Worm (Caenorhabditis elegans) whole organism, young adult: Measurements from ENCODE around the gene pcp-3.
A peak's percentile ranks its signal among the peaks of the same experiment; 100 is the strongest.

Source experiments
- D2030.7 ChIP-seq: fragments of 200-800 bp; sonication (Bioruptor generic); IDR thresholded peaks from 2 replicates; pipeline ENCODE4 v1.3.6; 2022; ENCODE audit warnings: missing genetic modification reagents, missing genetic modification characterization, missing compliant biosample characterization
- F23B12.7 ChIP-seq: sonication (generic microtip); optimal IDR thresholded peaks from 2 replicates; lab custom pipeline; 2017; ENCODE audit warnings: missing genetic modification characterization, mild to moderate bottlenecking, missing compliant biosample characterization, antibody characterized with exemption, moderate library complexity; ENCODE audit not compliant: insufficient read depth
- F52B5.7 ChIP-seq: sonication (generic microtip); optimal IDR thresholded peaks from 2 replicates; lab custom pipeline; 2016; ENCODE audit warnings: mild to moderate bottlenecking, missing genetic modification characterization, missing compliant biosample characterization
- F55B11.4 ChIP-seq: sonication (generic microtip); optimal IDR thresholded peaks from 2 replicates; lab custom pipeline; 2016; ENCODE audit warnings: missing compliant biosample characterization, missing genetic modification characterization, borderline replicate concordance; ENCODE audit not compliant: insufficient read depth
- F57C9.4 ChIP-seq: sonication (generic microtip); optimal IDR thresholded peaks from 2 replicates; lab custom pipeline; 2017; ENCODE audit warnings: mild to moderate bottlenecking, missing genetic modification characterization, missing compliant biosample characterization
- K12H6.12 ChIP-seq: fragments of 200-800 bp; sonication (Bioruptor generic); optimal IDR thresholded peaks from 2 replicates; lab custom pipeline; 2018; ENCODE audit warnings: mild to moderate bottlenecking, missing genetic modification characterization, missing compliant biosample characterization
- Y67H2A.10 ChIP-seq: fragments of 200-800 bp; sonication (Bioruptor generic); conservative IDR thresholded peaks from 2 replicates; pipeline ENCODE4 v1.3.6; 2022; ENCODE audit warnings: missing genetic modification reagents, missing genetic modification characterization, missing compliant biosample characterization
- ama-1 ChIP-seq, 3 experiments: fragments of 150-350 bp in 1 of 3; sonication (generic microtip) in 2 of 3; optimal IDR thresholded peaks; 2 replicates each; lab custom pipeline; 2014 to 2018; ENCODE audit warnings: missing biosample characterization in 2 of 3, missing genetic modification characterization in 2 of 3, missing genetic modification reagents in 2 of 3
- atf-7 ChIP-seq: sonication (generic microtip); optimal IDR thresholded peaks from 2 replicates; lab custom pipeline; 2017; ENCODE audit warnings: mild to moderate bottlenecking, missing genetic modification characterization, missing compliant biosample characterization
- attf-5 ChIP-seq: fragments of 200-800 bp; sonication (Bioruptor generic); optimal IDR thresholded peaks from 2 replicates; lab custom pipeline; 2018; ENCODE audit warnings: mild to moderate bottlenecking, missing genetic modification characterization, missing compliant biosample characterization
- cebp-2 ChIP-seq: fragments of 200-800 bp; sonication (Bioruptor generic); IDR thresholded peaks from 2 replicates; pipeline ENCODE4 v1.3.6; 2022; ENCODE audit warnings: missing genetic modification characterization, missing compliant biosample characterization
- ceh-100 ChIP-seq: fragments of 200-800 bp; sonication (Bioruptor generic); IDR thresholded peaks from 2 replicates; pipeline ENCODE4 v1.3.6; 2022; ENCODE audit warnings: missing genetic modification reagents, missing genetic modification characterization, missing compliant biosample characterization
- ceh-27 ChIP-seq: fragments of 200-800 bp; sonication (Bioruptor generic); optimal IDR thresholded peaks from 2 replicates; lab custom pipeline; 2018; ENCODE audit warnings: mild to moderate bottlenecking, missing genetic modification characterization, moderate library complexity, missing compliant biosample characterization
- ceh-79 ChIP-seq: sonication (generic microtip); optimal IDR thresholded peaks from 2 replicates; lab custom pipeline; 2017; ENCODE audit warnings: mild to moderate bottlenecking, missing genetic modification characterization, missing compliant biosample characterization
- ceh-91 ChIP-seq: fragments of 200-800 bp; sonication (Bioruptor generic); IDR thresholded peaks from 2 replicates; pipeline ENCODE4 v1.3.6; 2022; ENCODE audit warnings: missing genetic modification reagents, missing genetic modification characterization, missing compliant biosample characterization
- die-1 ChIP-seq: sonication (generic microtip); optimal IDR thresholded peaks from 2 replicates; lab custom pipeline; 2016; ENCODE audit warnings: missing genotype, mild to moderate bottlenecking, missing genetic modification characterization, missing compliant biosample characterization
- dox-1 ChIP-seq: fragments of 200-800 bp; sonication (Bioruptor generic); IDR thresholded peaks from 2 replicates; pipeline ENCODE4 v1.3.6; 2022; ENCODE audit warnings: missing genetic modification reagents, missing genetic modification characterization, missing compliant biosample characterization
- dpff-1 ChIP-seq: sonication (generic microtip); optimal IDR thresholded peaks from 2 replicates; lab custom pipeline; 2017; ENCODE audit warnings: mild to moderate bottlenecking, missing genetic modification characterization, missing compliant biosample characterization
- egl-18 ChIP-seq: fragments of 200-800 bp; sonication (Bioruptor generic); IDR thresholded peaks from 2 replicates; pipeline ENCODE4 v1.3.6; 2022; ENCODE audit warnings: missing genetic modification reagents, missing genetic modification characterization, missing compliant biosample characterization
- him-1 ChIP-seq: sonication (generic microtip); optimal IDR thresholded peaks from 2 replicates; lab custom pipeline; 2016; ENCODE audit warnings: missing genotype, missing genetic modification reagents, missing genetic modification characterization, missing compliant biosample characterization
- hlh-12 ChIP-seq: sonication (generic microtip); optimal IDR thresholded peaks from 2 replicates; lab custom pipeline; 2016; ENCODE audit warnings: missing genetic modification characterization, missing compliant biosample characterization
- hsf-1 ChIP-seq: fragments of 200-800 bp; sonication (Bioruptor generic); IDR thresholded peaks from 2 replicates; pipeline ENCODE4 v1.3.6; 2022; ENCODE audit warnings: missing genetic modification reagents, missing genetic modification characterization, missing compliant biosample characterization
- lin-26 ChIP-seq: fragments of 200-800 bp; sonication (Bioruptor generic); IDR thresholded peaks from 2 replicates; pipeline ENCODE4 v1.3.6; 2022; ENCODE audit warnings: missing genetic modification reagents, missing genetic modification characterization, missing compliant biosample characterization
- lin-40 ChIP-seq: sonication (generic microtip); optimal IDR thresholded peaks from 2 replicates; lab custom pipeline; 2016; ENCODE audit warnings: missing genetic modification characterization, mild to moderate bottlenecking, missing compliant biosample characterization, missing genotype, missing genetic modification reagents
- madf-8 ChIP-seq: fragments of 200-800 bp; sonication (Bioruptor generic); conservative IDR thresholded peaks from 2 replicates; pipeline ENCODE4 v1.3.6; 2022; ENCODE audit warnings: missing genetic modification reagents, missing genetic modification characterization, missing compliant biosample characterization
- nhr-80 ChIP-seq: sonication (generic microtip); optimal IDR thresholded peaks from 2 replicates; lab custom pipeline; 2016; ENCODE audit warnings: missing genetic modification characterization, missing compliant biosample characterization
- rpc-1 ChIP-seq, 2 experiments: fragments of 150-350 bp in 1 of 2; sonication (generic microtip) in 1 of 2; optimal IDR thresholded peaks; 2 replicates each; lab custom pipeline; 2014 to 2018; ENCODE audit warnings: missing biosample characterization in 1 of 2, missing genetic modification characterization in 1 of 2, missing genetic modification reagents in 1 of 2, missing genotype in 1 of 2
- sea-2 ChIP-seq: fragments of 200-800 bp; sonication (Bioruptor generic); IDR thresholded peaks from 2 replicates; pipeline ENCODE4 v1.3.6; 2022; ENCODE audit warnings: missing genetic modification characterization, missing compliant biosample characterization
- snpc-1.1 ChIP-seq: sonication (generic microtip); optimal IDR thresholded peaks from 2 replicates; lab custom pipeline; 2017; ENCODE audit warnings: missing genetic modification characterization, mild to moderate bottlenecking, missing compliant biosample characterization, antibody characterized with exemption, moderate library complexity, missing genotype, missing genetic modification reagents; ENCODE audit not compliant: insufficient read depth
- sptf-2 ChIP-seq: fragments of 200-800 bp; sonication (Bioruptor generic); optimal IDR thresholded peaks from 2 replicates; lab custom pipeline; 2018; ENCODE audit warnings: mild to moderate bottlenecking, missing genetic modification characterization, missing compliant biosample characterization
- tbp1 ChIP-seq: fragments of 200-800 bp; sonication (Bioruptor generic); optimal IDR thresholded peaks from 2 replicates; lab custom pipeline; 2018; ENCODE audit warnings: mild to moderate bottlenecking, missing genetic modification characterization, missing compliant biosample characterization
- tlf-1 ChIP-seq: fragments of 200-800 bp; sonication (Bioruptor generic); optimal IDR thresholded peaks from 2 replicates; lab custom pipeline; 2018; ENCODE audit warnings: mild to moderate bottlenecking, missing genetic modification characterization, missing compliant biosample characterization
- unc-62 ChIP-seq: fragments of 150-350 bp; optimal IDR thresholded peaks from 2 replicates; lab custom pipeline; 2014; ENCODE audit warnings: missing biosample characterization, missing genetic modification reagents, missing genetic modification characterization
- xnd-1 ChIP-seq: sonication (generic microtip); optimal IDR thresholded peaks from 2 replicates; lab custom pipeline; 2016; ENCODE audit warnings: missing genotype, missing genetic modification reagents, missing genetic modification characterization, missing compliant biosample characterization
- ztf-22 ChIP-seq: fragments of 200-800 bp; sonication (Bioruptor generic); optimal IDR thresholded peaks from 2 replicates; lab custom pipeline; 2018; ENCODE audit warnings: mild to moderate bottlenecking, missing genetic modification characterization, moderate library complexity, missing compliant biosample characterization
- ztf-26 ChIP-seq: sonication (generic microtip); optimal IDR thresholded peaks from 2 replicates; lab custom pipeline; 2017; ENCODE audit warnings: missing genetic modification characterization, missing compliant biosample characterization

pcp-3 gene

ce11 chrIV:9165681-9166080 lies 6.9 kb upstream of the pcp-3 start, which contains the start of gene C07C7.3 (continued):
- TF ChIP-seq F55B11.4 (tag; lab: Kevin White, UChicago) (no peak), ztf-22 (no peak), ztf-26 (tag; lab: Kevin White, UChicago) (no peak), die-1 (tag; lab: Kevin White, UChicago) (no peak), nhr-80 (tag; lab: Kevin White, UChicago) (no peak)

ce11 chrIV:9165027-9165426 lies 6.2 kb upstream of the pcp-3 start, which contains the start of gene pcp-2:
TSS of gene pcp-2 (minus strand) at chrIV:9165127.
- no peak for TF ChIP-seq ceh-100 (GFP tag; lab: Robert Waterston, UW)
- no peak for TF ChIP-seq cebp-2
- TF ChIP-seq egl-18 (GFP tag; lab: Robert Waterston, UW), result no peak
- TF ChIP-seq F57C9.4, result no peak
- TF ChIP-seq tlf-1 (GFP tag; lab: Kevin White, UChicago), result no peak
- TF ChIP-seq ceh-79 (tag; lab: Kevin White, UChicago), result no peak
- no peak for TF ChIP-seq tbp1 (GFP tag; lab: Kevin White, UChicago)
- TF ChIP-seq F52B5.7, result no peak
- no peak for TF ChIP-seq sea-2 (GFP tag; lab: Robert Waterston, UW)
- no peak for TF ChIP-seq hlh-12 (tag; lab: Kevin White, UChicago)
- TF ChIP-seq unc-62 (GFP tag; lab: Kevin White, UChicago), result no peak
- TF ChIP-seq dpff-1 (tag; lab: Kevin White, UChicago), result no peak
- no peak for TF ChIP-seq atf-7
- no peak for TF ChIP-seq snpc-1.1 (tag; lab: Kevin White, UChicago)
- no peak for TF ChIP-seq ama-1 (optimal IDR thresholded peaks at IDR 0.05; lab: Kevin White, UChicago)
- TF ChIP-seq ama-1 (GFP tag; optimal IDR thresholded peaks at IDR 0.05; lab: Kevin White, UChicago), result no peak
- TF ChIP-seq ceh-27 (GFP tag; lab: Kevin White, UChicago), result no peak
- TF ChIP-seq F23B12.7, result no peak
- no peak for TF ChIP-seq rpc-1 (optimal IDR thresholded peaks at IDR 0.05; lab: Kevin White, UChicago)
- no peak for TF ChIP-seq rpc-1 (tag; optimal IDR thresholded peaks at IDR 0.05; lab: Kevin White, UChicago)
- no peak for TF ChIP-seq K12H6.12 (tag; lab: Kevin White, UChicago)
- TF ChIP-seq madf-8 (GFP tag; lab: Robert Waterston, UW), result no peak

- no peak for TF ChIP-seq sptf-2
- no peak for TF ChIP-seq dox-1 (GFP tag; lab: Robert Waterston, UW)
- TF ChIP-seq nhr-80 (tag; lab: Kevin White, UChicago), result peak; percentile 96
- no peak for TF ChIP-seq lin-40 (tag; lab: Kevin White, UChicago)
- TF ChIP-seq, all 124 proteins: peak for 1
Measured at ce11 chrIV:9159863-9160262, 1.0 kb upstream of the pcp-3 start.

ce11 chrIV:9154263-9154662 lies 4.6 kb downstream of the pcp-3 start, which contains the start of gene F23B2.10:
TSS of gene F23B2.10 (minus strand) at chrIV:9154363.
- TF ChIP-seq ceh-91, result no peak
- no peak for TF ChIP-seq F55B11.4 (tag; lab: Kevin White, UChicago)
- TF ChIP-seq Y67H2A.10 (GFP tag; lab: Robert Waterston, UW), result no peak
- TF ChIP-seq him-1 (tag; lab: Kevin White, UChicago), result no peak
- no peak for TF ChIP-seq attf-5 (GFP tag; lab: Kevin White, UChicago)
- no peak for TF ChIP-seq ztf-26 (tag; lab: Kevin White, UChicago)
- TF ChIP-seq xnd-1 (tag; lab: Kevin White, UChicago), result no peak
- no peak for TF ChIP-seq D2030.7 (GFP tag; lab: Robert Waterston, UW)
- TF ChIP-seq lin-26 (GFP tag; lab: Robert Waterston, UW), result no peak
- no peak for TF ChIP-seq hsf-1
